Worm (Caenorhabditis elegans) whole organism, late embryonic: Measurements from ENCODE around the gene srt-28.
A peak's percentile ranks its signal among the peaks of the same experiment; 100 is the strongest.

ENCODE experiments used
- C38D4.7 ChIP-seq: fragments of 200-800 bp; sonication (Bioruptor generic); optimal IDR thresholded peaks from 2 replicates; lab custom pipeline; 2018; ENCODE audit warnings: mild to moderate bottlenecking, missing genetic modification characterization, moderate library complexity, missing compliant biosample characterization
- F13H6.1 ChIP-seq: sonication (generic microtip); optimal IDR thresholded peaks from 2 replicates; lab custom pipeline; 2016; ENCODE audit warnings: missing genetic modification characterization, missing compliant biosample characterization
- K09A11.1 ChIP-seq: sonication (generic microtip); optimal IDR thresholded peaks from 2 replicates; lab custom pipeline; 2017; ENCODE audit warnings: antibody characterized with exemption, mild to moderate bottlenecking, missing genetic modification characterization, missing compliant biosample characterization; ENCODE audit not compliant: insufficient read depth
- T23F11.4 ChIP-seq: fragments of 200-800 bp; sonication (Bioruptor generic); optimal IDR thresholded peaks from 2 replicates; lab custom pipeline; 2018; ENCODE audit warnings: mild to moderate bottlenecking, missing genetic modification characterization, missing compliant biosample characterization
- Y22D7AL.16 ChIP-seq: sonication (generic microtip); optimal IDR thresholded peaks from 2 replicates; lab custom pipeline; 2016; ENCODE audit warnings: missing genetic modification characterization, missing compliant biosample characterization
- ahr-1 ChIP-seq: sonication (generic microtip); optimal IDR thresholded peaks from 2 replicates; lab custom pipeline; 2016; ENCODE audit warnings: missing genetic modification characterization, missing compliant biosample characterization
- ama-1 ChIP-seq: fragments of 150-350 bp; optimal IDR thresholded peaks from 2 replicates; lab custom pipeline; 2014
- ceh-14 ChIP-seq: sonication (generic microtip); optimal IDR thresholded peaks from 2 replicates; lab custom pipeline; 2016; ENCODE audit warnings: missing genotype, missing genetic modification characterization, missing compliant biosample characterization
- ceh-18 ChIP-seq: sonication (generic microtip); optimal IDR thresholded peaks from 2 replicates; lab custom pipeline; 2016; ENCODE audit warnings: missing genetic modification characterization, missing compliant biosample characterization
- ceh-19 ChIP-seq: fragments of 200-800 bp; sonication (Bioruptor generic); optimal IDR thresholded peaks from 2 replicates; lab custom pipeline; 2018; ENCODE audit warnings: mild to moderate bottlenecking, missing genetic modification characterization, missing compliant biosample characterization
- ceh-2 ChIP-seq: sonication (generic microtip); optimal IDR thresholded peaks from 2 replicates; lab custom pipeline; 2016; ENCODE audit warnings: missing genotype, missing genetic modification characterization, missing compliant biosample characterization
- ceh-22 ChIP-seq: sonication (generic microtip); optimal IDR thresholded peaks from 2 replicates; lab custom pipeline; 2017; ENCODE audit warnings: missing biosample characterization, missing genetic modification characterization
- ceh-31 ChIP-seq: sonication (generic microtip); optimal IDR thresholded peaks from 2 replicates; lab custom pipeline; 2016; ENCODE audit warnings: missing genetic modification characterization, missing compliant biosample characterization
- ceh-34 ChIP-seq: sonication (generic microtip); optimal IDR thresholded peaks from 2 replicates; lab custom pipeline; 2016; ENCODE audit warnings: mild to moderate bottlenecking, missing genetic modification characterization, missing compliant biosample characterization
- ceh-6 ChIP-seq: fragments of 200-800 bp; sonication (Bioruptor generic); optimal IDR thresholded peaks from 2 replicates; lab custom pipeline; 2018; ENCODE audit warnings: mild to moderate bottlenecking, missing genetic modification characterization, missing compliant biosample characterization
- ceh-9 ChIP-seq: sonication (generic microtip); optimal IDR thresholded peaks from 2 replicates; lab custom pipeline; 2016; ENCODE audit warnings: mild to moderate bottlenecking, missing genetic modification characterization, inconsistent platforms, missing compliant biosample characterization
- dmd-4 ChIP-seq: sonication (generic microtip); optimal IDR thresholded peaks from 2 replicates; lab custom pipeline; 2016; ENCODE audit warnings: borderline replicate concordance, missing genetic modification characterization, missing compliant biosample characterization
- elt-2 ChIP-seq: sonication (generic microtip); optimal IDR thresholded peaks from 2 replicates; lab custom pipeline; 2016; ENCODE audit warnings: missing genetic modification reagents, missing genetic modification characterization, missing compliant biosample characterization
- ets-4 ChIP-seq: sonication (generic microtip); optimal IDR thresholded peaks from 2 replicates; lab custom pipeline; 2016; ENCODE audit warnings: missing genetic modification characterization, missing compliant biosample characterization
- eyg-1 ChIP-seq: sonication (generic microtip); optimal IDR thresholded peaks from 2 replicates; lab custom pipeline; 2016; ENCODE audit warnings: missing genotype, missing genetic modification characterization, missing compliant biosample characterization
- fax-1 ChIP-seq: sonication (generic microtip); optimal IDR thresholded peaks from 2 replicates; lab custom pipeline; 2016; ENCODE audit warnings: missing genotype, missing genetic modification characterization, missing compliant biosample characterization
- hlh-13 ChIP-seq: fragments of 200-800 bp; sonication (Bioruptor generic); optimal IDR thresholded peaks from 2 replicates; lab custom pipeline; 2018; ENCODE audit warnings: mild to moderate bottlenecking, missing genetic modification characterization, missing compliant biosample characterization
- hlh-15 ChIP-seq: sonication (generic microtip); optimal IDR thresholded peaks from 2 replicates; lab custom pipeline; 2016; ENCODE audit warnings: missing genetic modification characterization, missing compliant biosample characterization
- hlh-30 ChIP-seq: sonication (generic microtip); optimal IDR thresholded peaks from 2 replicates; lab custom pipeline; 2017; ENCODE audit warnings: antibody characterized with exemption, missing genetic modification characterization, missing compliant biosample characterization; ENCODE audit not compliant: insufficient read depth
- hlh-6 ChIP-seq: sonication (generic microtip); optimal IDR thresholded peaks from 2 replicates; lab custom pipeline; 2016; ENCODE audit warnings: missing genotype, missing genetic modification characterization, missing compliant biosample characterization
- nfya-1 ChIP-seq: sonication (generic microtip); optimal IDR thresholded peaks from 2 replicates; lab custom pipeline; 2017; ENCODE audit warnings: missing genetic modification characterization, mild to moderate bottlenecking, missing compliant biosample characterization, antibody characterized with exemption, moderate library complexity
- nhr-11 ChIP-seq: fragments of 150-350 bp; optimal IDR thresholded peaks from 2 replicates; lab custom pipeline; 2014; ENCODE audit warnings: missing biosample characterization, missing genetic modification characterization
- nhr-232 ChIP-seq: sonication (generic microtip); optimal IDR thresholded peaks from 2 replicates; lab custom pipeline; 2016; ENCODE audit warnings: missing genetic modification characterization, missing compliant biosample characterization
- npax-4 ChIP-seq: sonication (generic microtip); optimal IDR thresholded peaks from 2 replicates; lab custom pipeline; 2016; ENCODE audit warnings: missing genetic modification characterization, missing compliant biosample characterization
- odd-2 ChIP-seq: sonication (generic microtip); optimal IDR thresholded peaks from 2 replicates; lab custom pipeline; 2017; ENCODE audit warnings: antibody characterized with exemption, mild to moderate bottlenecking, missing genetic modification characterization, missing compliant biosample characterization
- pha-2 ChIP-seq: sonication (generic microtip); optimal IDR thresholded peaks from 2 replicates; lab custom pipeline; 2017; ENCODE audit warnings: mild to moderate bottlenecking, missing genetic modification characterization, missing compliant biosample characterization
- pqm-1 ChIP-seq: sonication (generic microtip); optimal IDR thresholded peaks from 2 replicates; lab custom pipeline; 2016; ENCODE audit warnings: missing genetic modification characterization, missing compliant biosample characterization
- pros-1 ChIP-seq: fragments of 150-350 bp; optimal IDR thresholded peaks from 2 replicates; lab custom pipeline; 2014; ENCODE audit warnings: missing biosample characterization, missing genetic modification reagents, missing genetic modification characterization
- sox-4 ChIP-seq: sonication (generic microtip); optimal IDR thresholded peaks from 2 replicates; lab custom pipeline; 2017; ENCODE audit warnings: mild to moderate bottlenecking, missing genetic modification characterization, inconsistent platforms, missing compliant biosample characterization
- tbx-2 ChIP-seq: sonication (generic microtip); optimal IDR thresholded peaks from 2 replicates; lab custom pipeline; 2016; ENCODE audit warnings: missing genetic modification characterization, missing compliant biosample characterization
- ttx-3 ChIP-seq: sonication (generic microtip); optimal IDR thresholded peaks from 2 replicates; lab custom pipeline; 2016; ENCODE audit warnings: missing genetic modification reagents, missing genetic modification characterization, missing compliant biosample characterization
- unc-3 ChIP-seq, 2 experiments: fragments of 200-800 bp in 1 of 2; sonication (Bioruptor generic) in 1 of 2; sonication (generic microtip) in 1 of 2; conservative IDR thresholded peaks in 1 of 2; optimal IDR thresholded peaks in 1 of 2; 2 replicates each; pipeline versions ENCODE4 v1.3.6 to Lab custom; 2016 to 2022; ENCODE audit warnings: missing compliant biosample characterization in 2 of 2, missing genetic modification characterization in 2 of 2, missing genetic modification reagents in 1 of 2
- unc-42 ChIP-seq: sonication (generic microtip); optimal IDR thresholded peaks from 2 replicates; lab custom pipeline; 2016; ENCODE audit warnings: missing genotype, missing genetic modification characterization, missing compliant biosample characterization
- unc-55 ChIP-seq: sonication (generic microtip); optimal IDR thresholded peaks from 2 replicates; lab custom pipeline; 2017; ENCODE audit warnings: missing biosample characterization, missing genetic modification reagents, missing genetic modification characterization
- unc-86 ChIP-seq: sonication (generic microtip); optimal IDR thresholded peaks from 2 replicates; lab custom pipeline; 2016; ENCODE audit warnings: missing genetic modification characterization, missing compliant biosample characterization
- zip-5 ChIP-seq: sonication (generic microtip); optimal IDR thresholded peaks from 2 replicates; lab custom pipeline; 2016; ENCODE audit warnings: missing genetic modification characterization, missing compliant biosample characterization
- ztf-16 ChIP-seq: sonication (generic microtip); optimal IDR thresholded peaks from 2 replicates; lab custom pipeline; 2017; ENCODE audit warnings: missing genetic modification characterization, missing compliant biosample characterization

Gene srt-28

ce11 chrV:2672603-2673002 is 40.8 kb downstream of the srt-28 start, which contains the start of gene W02G9.3:
Gene W02G9.3, plus strand, starts transcription at chrV:2672986.
- TF ChIP-seq ztf-16 (tag; lab: Kevin White, UChicago) (no peak), ceh-34 (tag; lab: Kevin White, UChicago) (no peak), pros-1 (tag; lab: Kevin White, UChicago) (no peak), eyg-1 (tag; lab: Kevin White, UChicago) (no peak), nhr-232 (tag; lab: Kevin White, UChicago) (no peak), T23F11.4 (GFP tag; lab: Kevin White, UChicago) (no peak), dmd-4 (tag; lab: Kevin White, UChicago) (peak; percentile 6), odd-2 (tag; lab: Kevin White, UChicago) (no peak), unc-55 (GFP tag; lab: Kevin White, UChicago) (peak; percentile 13), sox-4 (no peak), ahr-1 (no peak), ceh-2 (tag; lab: Kevin White, UChicago) (peak; percentile 51), ama-1 (no peak), elt-2 (peak; percentile 17), nhr-11 (tag; lab: Kevin White, UChicago) (no peak), npax-4 (tag; lab: Kevin White, UChicago) (no peak), F13H6.1 (tag; lab: Kevin White, UChicago) (no peak), K09A11.1 (tag; lab: Kevin White, UChicago) (no peak), pqm-1 (tag; lab: Kevin White, UChicago) (no peak), pha-2 (tag; lab: Kevin White, UChicago) (no peak), zip-5 (tag; lab: Kevin White, UChicago) (peak; percentile 25), unc-3 (GFP tag; conservative IDR thresholded peaks at IDR 0.05; lab: Robert Waterston, UW) (no peak), unc-3 (tag; optimal IDR thresholded peaks at IDR 0.05; lab: Kevin White, UChicago) (no peak), hlh-6 (tag; lab: Kevin White, UChicago) (no peak), ets-4 (peak; percentile 39), hlh-30 (tag; lab: Kevin White, UChicago) (no peak), hlh-15 (tag; lab: Kevin White, UChicago) (no peak), ttx-3 (peak; percentile 51), ceh-18 (tag; lab: Kevin White, UChicago) (peak; percentile 46), unc-86 (tag; lab: Kevin White, UChicago) (no peak), fax-1 (tag; lab: Kevin White, UChicago) (no peak), ceh-22 (tag; lab: Kevin White, UChicago) (no peak), ceh-31 (tag; lab: Kevin White, UChicago) (peak; percentile 80), tbx-2 (tag; lab: Kevin White, UChicago) (peak; percentile 45), ceh-9 (tag; lab: Kevin White, UChicago) (no peak), ceh-14 (tag; lab: Kevin White, UChicago) (peak; percentile 92), hlh-13 (GFP tag; lab: Kevin White, UChicago) (no peak), C38D4.7 (GFP tag; lab: Kevin White, UChicago) (no peak), Y22D7AL.16 (tag; lab: Kevin White, UChicago) (no peak), ceh-19 (GFP tag; lab: Kevin White, UChicago) (no peak), unc-42 (tag; lab: Kevin White, UChicago) (peak; percentile 85), ceh-6 (GFP tag; lab: Kevin White, UChicago) (no peak), nfya-1 (peak; percentile 48)

- TF ChIP-seq C38D4.7 (GFP tag; lab: Kevin White, UChicago): no peak
These were observed 42.3 kb downstream of the srt-28 start, which contains the start of gene kel-8 for ce11 chrV:2671155-2671554. Gene kel-8, plus strand, starts transcription at chrV:2671455.
